Worm (Caenorhabditis elegans): ENCODE results near the gene F16B4.7.

Gene F16B4.7

ce11 chrV:1627269-1627668 lies 41.8 kb downstream of the F16B4.7 start (continued):
- TF ChIP-seq unc-98 (GFP tag; IDR thresholded peaks at IDR 0.05) (no peak), lsy-2 (tag; optimal IDR thresholded peaks at IDR 0.05) (peak in 1 of 2 experiments; percentile 25), fkh-10 (GFP tag; optimal IDR thresholded peaks at IDR 0.05) (no peak), C34B4.2 (tag; optimal IDR thresholded peaks at IDR 0.05) (no peak), nhr-19 (GFP tag; conservative IDR thresholded peaks at IDR 0.05) (peak; percentile 21; the same call in 1 of the 2 replicates), lin-35 (GFP tag; optimal IDR thresholded peaks at IDR 0.05) (peak in 1 of 2 experiments; percentile 57), nhr-11 (tag; optimal IDR thresholded peaks at IDR 0.05) (peak; percentile 3), nhr-85 (tag) (peak; percentile 87)

ce11 chrV:1629329-1629728 lies 43.8 kb downstream of the F16B4.7 start, which contains the start of gene nhr-238:
Gene nhr-238 (minus strand): TSS chrV:1629432.
- TF ChIP-seq nhr-77 (tag; optimal IDR thresholded peaks at IDR 0.05) (peak; percentile 96), snu-23 (GFP tag; optimal IDR thresholded peaks at IDR 0.05) (peak; percentile 29), nhr-85 (tag) (peak; percentile 63), blmp-1 (tag; optimal IDR thresholded peaks at IDR 0.05) (peak; percentile 18), nhr-20 (tag; optimal IDR thresholded peaks at IDR 0.05) (peak; percentile 54), aha-1 (tag; optimal IDR thresholded peaks at IDR 0.05) (no peak), lsy-2 (tag; optimal IDR thresholded peaks at IDR 0.05) (no peak), C16A3.4 (tag; optimal IDR thresholded peaks at IDR 0.05) (no peak), nhr-71 (tag; optimal IDR thresholded peaks at IDR 0.05) (peak; percentile 31), tlp-1 (tag; optimal IDR thresholded peaks at IDR 0.05) (no peak), ces-1 (GFP tag; optimal IDR thresholded peaks at IDR 0.05) (no peak), elt-2 (tag; optimal IDR thresholded peaks at IDR 0.05) (no peak), lin-35 (GFP tag; optimal IDR thresholded peaks at IDR 0.05) (peak in 1 of 2 experiments; percentile 6), efl-3 (GFP tag; optimal IDR thresholded peaks at IDR 0.05) (no peak), fkh-8 (tag; optimal IDR thresholded peaks at IDR 0.05) (no peak)

- TF ChIP-seq nhr-47 (tag; optimal IDR thresholded peaks at IDR 0.05) (no peak), mep-1 (tag; optimal IDR thresholded peaks at IDR 0.05) (no peak), nhr-12 (tag; optimal IDR thresholded peaks at IDR 0.05) (no peak), jun-1 (tag; optimal IDR thresholded peaks at IDR 0.05) (no peak), nhr-76 (tag; optimal IDR thresholded peaks at IDR 0.05) (no peak), nhr-28 (tag; optimal IDR thresholded peaks at IDR 0.05) (no peak), ets-5 (GFP tag; IDR thresholded peaks at IDR 0.05) (no peak), nhr-11 (tag; optimal IDR thresholded peaks at IDR 0.05) (no peak)
These were observed 45.6 kb downstream of the F16B4.7 start, which contains the start of gene Y46H3D.8 for ce11 chrV:1631148-1631547. Gene Y46H3D.8 (minus strand): TSS chrV:1631248.

ce11 chrV:1631717-1632116 lies 46.2 kb downstream of the F16B4.7 start, which contains the start of gene irld-17:
Gene irld-17 (plus strand): TSS chrV:1632017.
- TF ChIP-seq efl-1 (optimal IDR thresholded peaks at IDR 0.05) (no peak), efl-1 (GFP tag; optimal IDR thresholded peaks at IDR 0.05 in 1 of 2) (peak in 1 of 2 experiments; percentile 67), unc-130 (tag; optimal IDR thresholded peaks at IDR 0.05) (no peak), sptf-1 (tag; optimal IDR thresholded peaks at IDR 0.05) (no peak), ceh-82 (tag; optimal IDR thresholded peaks at IDR 0.05) (no peak)

All from whole organism, L1 larva.